Worm (Caenorhabditis elegans) whole organism, late embryonic: ENCODE results near the gene srw-123.

Experiments used
- C38D4.7 ChIP-seq: fragments of 200-800 bp; sonication (Bioruptor generic); optimal IDR thresholded peaks from 2 replicates; lab custom pipeline; 2018; ENCODE audit warnings: mild to moderate bottlenecking, missing genetic modification characterization, moderate library complexity, missing compliant biosample characterization
- ama-1 ChIP-seq: fragments of 150-350 bp; optimal IDR thresholded peaks from 2 replicates; lab custom pipeline; 2014
- ceh-9 ChIP-seq: sonication (generic microtip); optimal IDR thresholded peaks from 2 replicates; lab custom pipeline; 2016; ENCODE audit warnings: mild to moderate bottlenecking, missing genetic modification characterization, inconsistent platforms, missing compliant biosample characterization
- dmd-4 ChIP-seq: sonication (generic microtip); optimal IDR thresholded peaks from 2 replicates; lab custom pipeline; 2016; ENCODE audit warnings: borderline replicate concordance, missing genetic modification characterization, missing compliant biosample characterization
- fkh-10 ChIP-seq: fragments of 150-350 bp; optimal IDR thresholded peaks from 2 replicates; lab custom pipeline; 2014; ENCODE audit warnings: missing biosample characterization, missing genetic modification reagents, missing genetic modification characterization
- hlh-30 ChIP-seq: sonication (generic microtip); optimal IDR thresholded peaks from 2 replicates; lab custom pipeline; 2017; ENCODE audit warnings: antibody characterized with exemption, missing genetic modification characterization, missing compliant biosample characterization; ENCODE audit not compliant: insufficient read depth
- nfya-1 ChIP-seq: sonication (generic microtip); optimal IDR thresholded peaks from 2 replicates; lab custom pipeline; 2017; ENCODE audit warnings: missing genetic modification characterization, mild to moderate bottlenecking, missing compliant biosample characterization, antibody characterized with exemption, moderate library complexity
- pqm-1 ChIP-seq: sonication (generic microtip); optimal IDR thresholded peaks from 2 replicates; lab custom pipeline; 2016; ENCODE audit warnings: missing genetic modification characterization, missing compliant biosample characterization
- pros-1 ChIP-seq: fragments of 150-350 bp; optimal IDR thresholded peaks from 2 replicates; lab custom pipeline; 2014; ENCODE audit warnings: missing biosample characterization, missing genetic modification reagents, missing genetic modification characterization
- sdc-2 ChIP-seq: sonication (generic microtip); optimal IDR thresholded peaks from 2 replicates; lab custom pipeline; 2016; ENCODE audit warnings: missing genotype, missing genetic modification characterization, missing compliant biosample characterization
- sox-4 ChIP-seq: sonication (generic microtip); optimal IDR thresholded peaks from 2 replicates; lab custom pipeline; 2017; ENCODE audit warnings: mild to moderate bottlenecking, missing genetic modification characterization, inconsistent platforms, missing compliant biosample characterization

ce11 chrV:2927553-2927952 is 47.6 kb downstream of the srw-123 start, which contains the start of gene C31B8.12:
- TF ChIP-seq pqm-1 (no peak), hlh-30 (tag; lab: Kevin White, UChicago) (no peak), nfya-1 (tag; lab: Kevin White, UChicago) (no peak), fkh-10 (GFP tag; lab: Kevin White, UChicago) (no peak), ama-1 (lab: Kevin White, UChicago) (no peak), dmd-4 (tag; lab: Kevin White, UChicago) (no peak), C38D4.7 (no peak), sdc-2 (tag; lab: Kevin White, UChicago) (no peak), sox-4 (no peak), pros-1 (tag; lab: Kevin White, UChicago) (no peak), ceh-9 (tag; lab: Kevin White, UChicago) (no peak)
